Worm (Caenorhabditis elegans) whole organism, mixed stage, embryonic: Measurements from ENCODE around the gene F33H12.1.
"Not testable (repeated sequence)": the region's sequence is repeated elsewhere in the genome, so short reads cannot be mapped to it uniquely, and the experiment has no call there.

Source experiments
- M03D4.4 ChIP-seq: sonication (generic microtip); optimal IDR thresholded peaks from 2 replicates; lab custom pipeline; 2017; ENCODE audit warnings: mild to moderate bottlenecking, missing genetic modification characterization, missing compliant biosample characterization
- blmp-1 ChIP-seq: fragments of 150-350 bp; optimal IDR thresholded peaks from 2 replicates; lab custom pipeline; 2014; ENCODE audit warnings: missing biosample characterization, missing genetic modification characterization
- ceh-43 ChIP-seq: fragments of 200-800 bp; sonication (Bioruptor generic); optimal IDR thresholded peaks from 2 replicates; lab custom pipeline; 2018; ENCODE audit warnings: mild to moderate bottlenecking, missing genetic modification characterization, moderate library complexity, missing compliant biosample characterization
- ces-1 ChIP-seq: fragments of 150-350 bp; optimal IDR thresholded peaks from 2 replicates; lab custom pipeline; 2014; ENCODE audit warnings: missing biosample characterization, missing genetic modification reagents, missing genetic modification characterization
- cnd-1 ChIP-seq: fragments of 200-800 bp; sonication (Bioruptor generic); optimal IDR thresholded peaks from 2 replicates; lab custom pipeline; 2018; ENCODE audit warnings: mild to moderate bottlenecking, missing genetic modification characterization, missing compliant biosample characterization
- elt-1 ChIP-seq: sonication (generic microtip); optimal IDR thresholded peaks from 2 replicates; lab custom pipeline; 2017; ENCODE audit warnings: missing genetic modification characterization, mild to moderate bottlenecking, missing compliant biosample characterization, antibody characterized with exemption, moderate library complexity, borderline replicate concordance; ENCODE audit not compliant: insufficient read depth
- flh-1 ChIP-seq: fragments of 200-800 bp; sonication (Bioruptor generic); optimal IDR thresholded peaks from 2 replicates; lab custom pipeline; 2018; ENCODE audit warnings: mild to moderate bottlenecking, missing genetic modification characterization, moderate library complexity, missing compliant biosample characterization
- ham-2 ChIP-seq: fragments of 200-800 bp; sonication (Bioruptor generic); optimal IDR thresholded peaks from 2 replicates; lab custom pipeline; 2018; ENCODE audit warnings: mild to moderate bottlenecking, missing genetic modification characterization, missing compliant biosample characterization
- hlh-1 ChIP-seq: fragments of 150-350 bp; optimal IDR thresholded peaks from 2 replicates; lab custom pipeline; 2014; ENCODE audit warnings: missing biosample characterization, missing genetic modification reagents, missing genetic modification characterization
- lin-13 ChIP-seq: fragments of 150-350 bp; optimal IDR thresholded peaks from 2 replicates; lab custom pipeline; 2014; ENCODE audit warnings: missing biosample characterization, missing genetic modification characterization
- lin-32 ChIP-seq: fragments of 200-800 bp; sonication (Bioruptor generic); optimal IDR thresholded peaks from 2 replicates; lab custom pipeline; 2018; ENCODE audit warnings: mild to moderate bottlenecking, missing genetic modification characterization, missing compliant biosample characterization
- lsy-2 ChIP-seq: fragments of 150-350 bp; optimal IDR thresholded peaks from 2 replicates; lab custom pipeline; 2014; ENCODE audit warnings: missing biosample characterization, missing genetic modification characterization
- mep-1 ChIP-seq: fragments of 150-350 bp; optimal IDR thresholded peaks from 2 replicates; lab custom pipeline; 2017; ENCODE audit warnings: missing biosample characterization, missing genetic modification reagents, missing genetic modification characterization, inconsistent platforms
- nhr-12 ChIP-seq: fragments of 150-350 bp; optimal IDR thresholded peaks from 2 replicates; lab custom pipeline; 2014; ENCODE audit warnings: missing biosample characterization, missing genetic modification characterization
- nhr-237 ChIP-seq: fragments of 150-350 bp; optimal IDR thresholded peaks from 2 replicates; lab custom pipeline; 2014; ENCODE audit warnings: missing biosample characterization, missing genetic modification characterization
- nhr-76 ChIP-seq: sonication (generic microtip); optimal IDR thresholded peaks from 2 replicates; lab custom pipeline; 2017; ENCODE audit warnings: missing biosample characterization, missing genetic modification characterization
- pha-4 ChIP-seq: fragments of 150-350 bp; optimal IDR thresholded peaks from 2 replicates; lab custom pipeline; 2018; ENCODE audit warnings: missing biosample characterization, missing genetic modification reagents, missing genetic modification characterization
- snpc-4 ChIP-seq: fragments of 150-350 bp; optimal IDR thresholded peaks from 2 replicates; lab custom pipeline; 2014; ENCODE audit warnings: missing biosample characterization, missing genetic modification characterization
- sptf-1 ChIP-seq: sonication (generic microtip); optimal IDR thresholded peaks from 2 replicates; lab custom pipeline; 2017; ENCODE audit warnings: mild to moderate bottlenecking, missing genetic modification characterization, moderate library complexity, missing compliant biosample characterization
- tbx-8 ChIP-seq: fragments of 200-800 bp; sonication (Bioruptor generic); optimal IDR thresholded peaks from 2 replicates; lab custom pipeline; 2018; ENCODE audit warnings: mild to moderate bottlenecking, missing genetic modification characterization, moderate library complexity, missing compliant biosample characterization
- unc-120 ChIP-seq: sonication (generic microtip); optimal IDR thresholded peaks from 2 replicates; lab custom pipeline; 2017; ENCODE audit warnings: missing genetic modification characterization, missing compliant biosample characterization; ENCODE audit not compliant: poor library complexity, severe bottlenecking
- unc-39 ChIP-seq: fragments of 150-350 bp; optimal IDR thresholded peaks from 2 replicates; lab custom pipeline; 2014; ENCODE audit warnings: missing biosample characterization, missing genetic modification characterization
- unc-62 ChIP-seq: fragments of 150-350 bp; optimal IDR thresholded peaks from 2 replicates; lab custom pipeline; 2014; ENCODE audit warnings: missing biosample characterization, missing genetic modification reagents, missing genetic modification characterization
- zip-8 ChIP-seq: fragments of 150-350 bp; optimal IDR thresholded peaks from 2 replicates; lab custom pipeline; 2014; ENCODE audit warnings: missing biosample characterization, missing genetic modification characterization
- ztf-11 ChIP-seq: fragments of 150-350 bp; optimal IDR thresholded peaks from 2 replicates; lab custom pipeline; 2014; ENCODE audit warnings: missing biosample characterization, missing genetic modification characterization

The F33H12.1 gene

DNA sequence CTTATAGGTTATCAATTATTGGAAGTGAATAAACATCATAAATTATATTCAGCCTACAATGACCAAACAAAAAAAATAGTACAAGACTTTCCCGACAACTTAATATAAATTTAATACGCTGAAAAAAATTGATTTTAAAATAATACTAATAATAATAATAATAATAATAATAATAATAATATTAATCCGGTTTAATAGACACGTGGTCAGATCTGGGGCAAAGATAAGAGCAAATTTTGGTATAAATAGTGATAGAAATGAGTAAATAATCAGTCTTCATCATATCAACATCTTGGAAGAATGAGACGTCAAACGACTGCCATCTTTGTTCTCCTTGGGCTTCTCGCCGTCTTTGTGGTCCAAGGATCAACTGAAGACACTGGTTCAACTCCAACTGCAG, 16.4 kb downstream of the F33H12.1 start, which contains the start of gene msrp-5:
TSS of gene msrp-5 (plus strand) at position 301 of the 400 bp plus-strand sequence.
- not testable (repeated sequence) for TF ChIP-seq zip-8 (tag; lab: Kevin White, UChicago); unc-39; nhr-12 (tag; lab: Kevin White, UChicago)

DNA sequence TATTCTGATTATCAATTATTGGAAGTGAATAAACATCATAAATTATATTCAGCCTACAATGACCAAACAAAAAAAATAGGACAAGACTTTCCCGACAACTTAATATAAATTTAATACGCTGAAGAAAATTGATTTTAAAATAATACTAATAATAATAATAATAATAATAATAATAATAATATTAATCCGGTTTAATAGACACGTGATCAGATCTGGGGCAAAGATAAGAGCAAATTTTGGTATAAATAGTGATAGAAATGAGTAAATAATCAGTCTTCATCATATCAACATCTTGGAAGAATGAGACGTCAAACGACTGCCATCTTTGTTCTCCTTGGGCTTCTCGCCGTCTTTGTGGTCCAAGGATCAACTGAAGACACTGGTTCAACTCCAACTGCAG, 18.9 kb downstream of the F33H12.1 start, which contains the start of gene msrp-6:
TSS of gene msrp-6 (plus strand) at position 301 of the 400 bp plus-strand sequence.
- TF ChIP-seq nhr-237; cnd-1 (tag; lab: Kevin White, UChicago); elt-1 (tag; lab: Kevin White, UChicago): not testable (repeated sequence)

DNA sequence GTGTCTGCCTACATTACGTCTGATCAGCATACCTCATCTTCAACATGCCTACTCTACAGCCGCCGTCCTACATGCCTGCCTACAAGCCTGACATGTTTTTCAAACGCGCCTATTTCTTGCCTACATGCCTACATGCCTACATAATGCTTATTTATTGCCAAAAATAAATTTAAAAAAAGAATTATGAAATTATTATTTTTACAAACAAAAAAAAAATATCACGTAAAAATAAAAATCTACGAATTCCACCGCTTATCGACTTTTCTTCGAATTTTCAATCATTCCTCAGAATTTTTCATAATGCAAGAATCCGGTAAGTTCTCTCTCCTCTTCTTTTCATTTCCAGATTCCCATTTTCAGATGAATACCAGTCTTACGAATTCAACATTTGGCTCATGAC, 22.2 kb downstream of the F33H12.1 start, which contains the start of gene D2062.5:
TSS of gene D2062.5 (plus strand) at position 301 of the 400 bp plus-strand sequence.
- TF ChIP-seq mep-1: no peak
- TF ChIP-seq flh-1: no peak
- no peak for TF ChIP-seq nhr-76 (tag; lab: Kevin White, UChicago)
- TF ChIP-seq lsy-2 (tag; lab: Kevin White, UChicago): no peak
- no peak for TF ChIP-seq unc-39
- no peak for TF ChIP-seq ztf-11 (tag; lab: Kevin White, UChicago)
- TF ChIP-seq hlh-1: no peak
- TF ChIP-seq unc-62 (GFP tag; lab: Kevin White, UChicago): no peak
- no peak for TF ChIP-seq nhr-12 (tag; lab: Kevin White, UChicago)
- TF ChIP-seq ham-2 (GFP tag; lab: Kevin White, UChicago): no peak

DNA sequence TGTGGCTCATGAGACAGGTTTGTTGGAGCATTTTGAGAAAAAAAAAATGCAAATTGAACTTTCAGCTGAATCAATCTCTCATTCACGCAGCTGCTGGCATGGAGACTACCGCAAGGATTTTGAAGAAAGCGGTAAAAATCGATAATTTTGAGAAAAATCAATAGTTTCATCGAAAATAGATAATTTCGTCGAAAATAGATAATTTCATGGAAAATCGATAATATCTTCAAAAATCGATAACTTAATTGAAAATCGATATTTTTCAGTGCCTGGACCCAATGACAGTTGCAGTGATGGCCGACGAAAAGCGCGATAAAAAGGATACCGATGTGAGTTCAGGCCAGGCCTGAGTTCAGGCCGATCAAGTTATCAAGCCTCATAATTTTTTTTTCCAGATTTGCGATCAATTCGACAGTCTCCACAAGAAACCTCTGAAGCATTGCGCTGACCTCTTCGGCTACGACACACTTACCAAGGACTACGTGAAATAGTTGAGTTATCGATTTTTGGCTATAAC, 22.7 kb downstream of the F33H12.1 start, which contains the start of gene D2062.4:
TSS of gene D2062.4 (plus strand) at position 467 of the 517 bp plus-strand sequence.
- TF ChIP-seq pha-4 (tag; lab: Kevin White, UChicago); snpc-4; ceh-43: not testable (repeated sequence)
- TF ChIP-seq, all 35 proteins: peak for 0; not testable (repeated sequence) for 35

DNA sequence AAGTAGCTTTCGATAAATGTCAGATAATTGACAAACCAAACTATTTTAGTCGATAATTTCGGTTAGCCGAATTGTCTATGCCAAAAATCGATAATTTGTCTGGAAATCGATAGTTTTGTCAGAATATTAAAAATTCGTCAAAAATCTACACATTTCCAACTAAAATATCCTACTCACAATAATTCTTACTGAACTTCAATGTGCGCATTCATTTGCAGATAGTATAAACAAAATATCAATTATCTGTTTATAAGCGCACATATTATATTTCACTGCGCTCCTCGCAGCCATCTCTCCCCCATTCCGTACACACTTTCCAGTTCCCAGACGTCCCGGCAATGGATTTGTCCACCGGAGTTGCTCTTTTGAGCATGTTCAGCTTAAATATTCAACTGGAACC, 24.5 kb downstream of the F33H12.1 start, which contains the start of gene lgc-28:
TSS of gene lgc-28 (plus strand) at position 301 of the 400 bp plus-strand sequence.
- no peak for TF ChIP-seq M03D4.4 (tag; lab: Kevin White, UChicago)
- no peak for TF ChIP-seq elt-1 (tag; lab: Kevin White, UChicago)
- TF ChIP-seq cnd-1 (tag; lab: Kevin White, UChicago): no peak
- no peak for TF ChIP-seq snpc-4
- TF ChIP-seq nhr-76 (tag; lab: Kevin White, UChicago): no peak
- no peak for TF ChIP-seq hlh-1
- no peak for TF ChIP-seq unc-120 (tag; lab: Kevin White, UChicago)
- no peak for TF ChIP-seq tbx-8 (GFP tag; lab: Kevin White, UChicago)
- no peak for TF ChIP-seq ces-1
- TF ChIP-seq lin-13: no peak
- TF ChIP-seq lin-32 (GFP tag; lab: Kevin White, UChicago): no peak
- no peak for TF ChIP-seq flh-1
- TF ChIP-seq ztf-11 (tag; lab: Kevin White, UChicago): no peak
- no peak for TF ChIP-seq blmp-1 (tag; lab: Kevin White, UChicago)
- TF ChIP-seq, all 35 proteins: peak for 0

DNA sequence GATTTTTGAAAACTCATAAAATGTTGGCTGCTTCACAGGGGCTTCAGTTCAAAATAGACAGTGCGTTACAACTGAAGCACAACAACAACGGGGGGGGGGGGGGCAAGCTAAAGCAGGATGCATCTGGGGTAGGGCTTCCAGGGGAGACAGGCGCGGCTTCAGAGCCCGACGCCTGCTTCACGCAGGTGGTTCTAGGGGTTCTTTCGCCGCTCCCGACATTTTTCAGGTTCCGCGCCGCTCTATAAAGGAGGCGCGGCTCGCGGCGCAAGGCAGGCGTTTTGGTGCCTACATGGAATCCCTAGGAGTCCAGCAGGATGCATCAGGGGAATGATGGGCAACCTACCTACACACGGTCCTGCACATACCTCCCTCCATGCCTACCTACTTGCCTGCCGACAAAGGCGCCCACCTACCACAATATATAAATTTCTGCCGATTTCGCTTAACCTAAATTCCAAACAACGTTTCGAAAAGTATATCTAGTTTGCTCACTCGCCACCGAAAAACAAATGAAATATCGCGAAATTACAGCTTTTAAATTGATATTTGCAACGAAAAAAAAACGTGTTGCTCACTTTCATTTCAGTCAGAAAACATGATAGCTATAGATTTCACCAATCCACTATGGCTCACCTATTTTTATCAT, 27.0 kb downstream of the F33H12.1 start, which contains the start of gene sri-71:
TSS of gene sri-71 (plus strand) at position 596 of the 646 bp plus-strand sequence.
- TF ChIP-seq sptf-1 (tag; lab: Kevin White, UChicago) (peak; percentile 32), blmp-1 (tag; lab: Kevin White, UChicago) (no peak), ceh-43 (no peak)

DNA sequence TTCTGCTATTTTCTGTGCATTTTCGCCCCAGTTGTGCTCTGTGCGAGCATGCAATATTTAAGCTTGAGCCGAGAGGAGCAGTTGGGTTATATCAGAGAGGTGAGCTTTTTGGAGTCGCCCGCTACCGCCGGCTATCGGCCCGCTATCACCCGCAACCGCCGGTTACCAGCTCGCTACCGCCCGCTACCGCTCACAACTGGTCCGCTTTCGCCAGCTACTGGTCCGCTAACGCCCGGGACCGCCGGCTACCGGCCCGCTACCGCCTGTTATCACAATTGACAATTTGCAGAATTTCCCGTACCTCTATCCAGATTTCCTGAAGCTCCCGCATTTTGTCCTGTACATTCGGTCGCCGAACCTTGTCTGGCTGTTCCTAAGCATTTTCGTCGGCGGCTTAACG, 28.1 kb downstream of the F33H12.1 start:
- no peak for TF ChIP-seq lsy-2 (tag; lab: Kevin White, UChicago)
